Worm (Caenorhabditis elegans): ENCODE results near the gene srj-52.

Gene srj-52

ce11 chrV:723895-724352 lies 28.1 kb upstream of the srj-52 start, which contains the start of gene fbxb-72 (continued):
- TF ChIP-seq nhr-76 (tag; optimal IDR thresholded peaks at IDR 0.05): no peak
- no peak for TF ChIP-seq F10B5.3 (tag; optimal IDR thresholded peaks at IDR 0.05)
- TF ChIP-seq nhr-41 (GFP tag; IDR thresholded peaks at IDR 0.05): 0 out of 2 replicates have a peak, but pooled peaks have one; percentile 7
- no peak for TF ChIP-seq cey-2 (tag; optimal IDR thresholded peaks at IDR 0.05; ENCODE audit: borderline replicate concordance, insufficient read depth)
- TF ChIP-seq lin-29 (GFP tag; IDR thresholded peaks at IDR 0.05): no peak; the same call in 1 of the 2 replicates
- peak; percentile 8; the same call in 1 of the 2 replicates for TF ChIP-seq Y105C5A.15 (GFP tag; IDR thresholded peaks at IDR 0.05)
- TF ChIP-seq daf-19 (GFP tag; conservative IDR thresholded peaks at IDR 0.05): no peak
- TF ChIP-seq Y75B8A.6 (GFP tag; IDR thresholded peaks at IDR 0.05): peak; percentile 69; the same call in 1 of the 2 replicates
- no peak for TF ChIP-seq unc-39 (tag; optimal IDR thresholded peaks at IDR 0.05)
- TF ChIP-seq lin-13 (GFP tag; optimal IDR thresholded peaks at IDR 0.05): peak; percentile 14
- no peak for TF ChIP-seq fos-1 (tag; optimal IDR thresholded peaks at IDR 0.05)
- TF ChIP-seq aly-2 (tag; optimal IDR thresholded peaks at IDR 0.05): no peak
- peak; percentile 42 for TF ChIP-seq mxl-3 (GFP tag; optimal IDR thresholded peaks at IDR 0.05)
- TF ChIP-seq T26A8.4 (GFP tag; IDR thresholded peaks at IDR 0.05): peak; percentile 96
- TF ChIP-seq nhr-77 (tag; optimal IDR thresholded peaks at IDR 0.05): peak; percentile 93
- peak; percentile 67; the same call in 1 of the 2 replicates for TF ChIP-seq pha-4 (GFP tag; IDR thresholded peaks at IDR 0.05)
- TF ChIP-seq pha-4 (tag; optimal IDR thresholded peaks at IDR 0.05): no peak
- peak; percentile 68 for TF ChIP-seq nhr-48 (tag; optimal IDR thresholded peaks at IDR 0.05)
- TF ChIP-seq madf-9 (GFP tag; conservative IDR thresholded peaks at IDR 0.05): no peak
- TF ChIP-seq lin-15B (tag; optimal IDR thresholded peaks at IDR 0.05): no peak
- TF ChIP-seq ceh-62 (tag; optimal IDR thresholded peaks at IDR 0.05): no peak
- peak; percentile 13 for TF ChIP-seq gei-8 (GFP tag; optimal IDR thresholded peaks at IDR 0.05)
- no peak for TF ChIP-seq zag-1 (tag; optimal IDR thresholded peaks at IDR 0.05)
- TF ChIP-seq lsy-2 (tag; optimal IDR thresholded peaks at IDR 0.05): peak; percentile 76 to 84
- TF ChIP-seq fkh-10 (GFP tag; optimal IDR thresholded peaks at IDR 0.05): no peak
- TF ChIP-seq R02D3.7 (tag; optimal IDR thresholded peaks at IDR 0.05): no peak
- peak; percentile 89 for TF ChIP-seq nhr-42 (GFP tag; IDR thresholded peaks at IDR 0.05)
- no peak for TF ChIP-seq dmd-6 (GFP tag; IDR thresholded peaks at IDR 0.05)
- no peak; the same call in 1 of the 2 replicates for TF ChIP-seq dmd-9 (GFP tag; IDR thresholded peaks at IDR 0.05)
- TF ChIP-seq saeg-2 (GFP tag; IDR thresholded peaks at IDR 0.05): peak; percentile 74
- TF ChIP-seq D1046.2 (GFP tag; IDR thresholded peaks at IDR 0.05): no peak
- TF ChIP-seq F37D6.2 (tag; optimal IDR thresholded peaks at IDR 0.05): no peak
- TF ChIP-seq nhr-25 (tag; optimal IDR thresholded peaks at IDR 0.05; ENCODE audit: borderline replicate concordance, insufficient read depth): no peak
- TF ChIP-seq ceh-44 (GFP tag; IDR thresholded peaks at IDR 0.05): no peak
- TF ChIP-seq mes-2 (tag; optimal IDR thresholded peaks at IDR 0.05; ENCODE audit: poor library complexity, severe bottlenecking): peak; percentile 86
- TF ChIP-seq ces-1 (GFP tag; optimal IDR thresholded peaks at IDR 0.05): no peak
- TF ChIP-seq dmd-8 (GFP tag; IDR thresholded peaks at IDR 0.05): no peak
- TF ChIP-seq php-3 (GFP tag; IDR thresholded peaks at IDR 0.05): peak; percentile 76; the same call in 1 of the 2 replicates
- peak; percentile 97 for TF ChIP-seq zfp-3 (GFP tag; conservative IDR thresholded peaks at IDR 0.05)
- peak; percentile 24; the same call in 1 of the 2 replicates for TF ChIP-seq mxl-2 (GFP tag; conservative IDR thresholded peaks at IDR 0.05)
- no peak for TF ChIP-seq ztf-11 (tag; optimal IDR thresholded peaks at IDR 0.05)
- TF ChIP-seq hif-1 (tag; optimal IDR thresholded peaks at IDR 0.05): peak; percentile 59 to 65
- TF ChIP-seq ceh-28 (tag; optimal IDR thresholded peaks at IDR 0.05): no peak
- TF ChIP-seq attf-4 (tag; optimal IDR thresholded peaks at IDR 0.05): no peak
- TF ChIP-seq spr-1 (tag; optimal IDR thresholded peaks at IDR 0.05): peak; percentile 92
- no peak for TF ChIP-seq daf-8 (GFP tag; IDR thresholded peaks at IDR 0.05)
- peak; percentile 33 for TF ChIP-seq Y5F2A.4 (GFP tag; optimal IDR thresholded peaks at IDR 0.05)
- peak; percentile 96 for TF ChIP-seq nhr-10 (tag; optimal IDR thresholded peaks at IDR 0.05)
- TF ChIP-seq mdl-1 (tag; optimal IDR thresholded peaks at IDR 0.05): no peak
- TF ChIP-seq nhr-237 (tag; optimal IDR thresholded peaks at IDR 0.05): no peak
- peak; percentile 99 for TF ChIP-seq ama-1 (optimal IDR thresholded peaks at IDR 0.05)

Measured in whole organism, L4 larva.